Worm (Caenorhabditis elegans) whole organism, young adult: ENCODE measurements around the gene D2045.5.

ENCODE experiments used
- ZK185.1 ChIP-seq: sonication (generic microtip); optimal IDR thresholded peaks from 2 replicates; lab custom pipeline; 2016; ENCODE audit warnings: mild to moderate bottlenecking, missing genetic modification characterization, missing compliant biosample characterization; ENCODE audit not compliant: poor library complexity, severe bottlenecking

D2045.5 gene

ce11 chrIII:10421680-10422079 lies 47.7 kb downstream of the D2045.5 start (continued):
- no peak for TF ChIP-seq ZK185.1
